Worm (Caenorhabditis elegans) whole organism, L2 larva: ENCODE results near the gene T08B1.1.

Experiments used
- C34F6.9 ChIP-seq: fragments of 150-350 bp; optimal IDR thresholded peaks from 2 replicates; lab custom pipeline; 2014; ENCODE audit warnings: missing biosample characterization, missing genetic modification characterization
- F13H6.1 ChIP-seq: sonication (generic microtip); optimal IDR thresholded peaks from 2 replicates; lab custom pipeline; 2016; ENCODE audit warnings: missing genetic modification characterization, missing compliant biosample characterization
- R02D3.7 ChIP-seq: fragments of 150-350 bp; optimal IDR thresholded peaks from 2 replicates; lab custom pipeline; 2014; ENCODE audit warnings: missing biosample characterization, missing genetic modification characterization
- Y55F3AM.14 ChIP-seq: fragments of 200-800 bp; sonication (Bioruptor generic); optimal IDR thresholded peaks from 2 replicates; lab custom pipeline; 2018; ENCODE audit warnings: mild to moderate bottlenecking, missing genetic modification characterization, missing compliant biosample characterization
- ZK546.5 ChIP-seq: sonication (generic microtip); optimal IDR thresholded peaks from 2 replicates; lab custom pipeline; 2017; ENCODE audit warnings: missing biosample characterization, missing genetic modification characterization
- aly-2 ChIP-seq: fragments of 150-350 bp; optimal IDR thresholded peaks from 2 replicates; lab custom pipeline; 2014; ENCODE audit warnings: missing biosample characterization, missing genetic modification characterization
- ama-1 ChIP-seq: fragments of 150-350 bp; optimal IDR thresholded peaks from 2 replicates; lab custom pipeline; 2018; ENCODE audit warnings: inconsistent platforms
- blmp-1 ChIP-seq: sonication (generic microtip); optimal IDR thresholded peaks from 2 replicates; lab custom pipeline; 2017; ENCODE audit warnings: missing genetic modification characterization, mild to moderate bottlenecking, missing compliant biosample characterization, antibody characterized with exemption, moderate library complexity; ENCODE audit not compliant: insufficient read depth
- ceh-16 ChIP-seq: fragments of 150-350 bp; optimal IDR thresholded peaks from 2 replicates; lab custom pipeline; 2014; ENCODE audit warnings: missing biosample characterization, missing genetic modification characterization
- crh-2 ChIP-seq: sonication (generic microtip); optimal IDR thresholded peaks from 2 replicates; lab custom pipeline; 2017; ENCODE audit warnings: missing biosample characterization, missing genetic modification characterization
- egl-27 ChIP-seq: sonication (generic microtip); optimal IDR thresholded peaks from 3 replicates; lab custom pipeline; 2017; ENCODE audit warnings: missing biosample characterization, missing genetic modification reagents, missing genetic modification characterization
- elt-1 ChIP-seq: fragments of 150-350 bp; optimal IDR thresholded peaks from 2 replicates; lab custom pipeline; 2014; ENCODE audit warnings: missing biosample characterization, missing genetic modification characterization
- elt-3 ChIP-seq: sonication (generic microtip); optimal IDR thresholded peaks from 2 replicates; lab custom pipeline; 2017; ENCODE audit warnings: missing biosample characterization, missing genetic modification characterization
- fos-1 ChIP-seq: fragments of 150-350 bp; optimal IDR thresholded peaks from 2 replicates; lab custom pipeline; 2014; ENCODE audit warnings: missing biosample characterization, missing genetic modification characterization
- gmeb-1 ChIP-seq: fragments of 150-350 bp; optimal IDR thresholded peaks from 2 replicates; lab custom pipeline; 2014; ENCODE audit warnings: missing biosample characterization, missing genetic modification characterization
- lin-11 ChIP-seq: fragments of 150-350 bp; sonication (generic microtip); optimal IDR thresholded peaks from 2 replicates; lab custom pipeline; 2014; ENCODE audit warnings: missing biosample characterization, missing genetic modification characterization, inconsistent platforms, mixed read lengths
- lin-13 ChIP-seq: fragments of 150-350 bp; optimal IDR thresholded peaks from 2 replicates; lab custom pipeline; 2014; ENCODE audit warnings: missing biosample characterization, missing genetic modification reagents, missing genetic modification characterization
- lsy-2 ChIP-seq, 2 experiments: fragments of 150-350 bp in 1 of 2; sonication (generic microtip) in 1 of 2; optimal IDR thresholded peaks; 2 replicates each; lab custom pipeline; 2014 to 2017; ENCODE audit warnings: missing biosample characterization in 2 of 2, missing genetic modification characterization in 2 of 2
- mbf-1 ChIP-seq: sonication (generic microtip); optimal IDR thresholded peaks from 2 replicates; lab custom pipeline; 2017; ENCODE audit warnings: missing biosample characterization, missing genetic modification characterization
- mdl-1 ChIP-seq, 2 experiments: fragments of 150-350 bp in 1 of 2; sonication (generic microtip) in 1 of 2; optimal IDR thresholded peaks; 2 replicates each; lab custom pipeline; 2017; ENCODE audit warnings: missing biosample characterization in 2 of 2, missing genetic modification characterization in 2 of 2
- nhr-10 ChIP-seq: sonication (generic microtip); optimal IDR thresholded peaks from 2 replicates; lab custom pipeline; 2017; ENCODE audit warnings: missing biosample characterization, missing genetic modification characterization
- nhr-11 ChIP-seq: fragments of 150-350 bp; optimal IDR thresholded peaks from 2 replicates; lab custom pipeline; 2014; ENCODE audit warnings: missing biosample characterization, missing genetic modification characterization
- nhr-12 ChIP-seq: fragments of 150-350 bp; optimal IDR thresholded peaks from 2 replicates; lab custom pipeline; 2014; ENCODE audit warnings: missing biosample characterization, missing genetic modification characterization
- nhr-21 ChIP-seq: fragments of 150-350 bp; optimal IDR thresholded peaks from 2 replicates; lab custom pipeline; 2014; ENCODE audit warnings: missing biosample characterization, missing genetic modification characterization
- nhr-23 ChIP-seq: fragments of 150-350 bp; optimal IDR thresholded peaks from 2 replicates; lab custom pipeline; 2014; ENCODE audit warnings: missing biosample characterization, missing genetic modification reagents, missing genetic modification characterization
- nhr-237 ChIP-seq: fragments of 150-350 bp; optimal IDR thresholded peaks from 2 replicates; lab custom pipeline; 2014; ENCODE audit warnings: missing biosample characterization, missing genetic modification characterization
- nhr-25 ChIP-seq: fragments of 150-350 bp; sonication (generic microtip); optimal IDR thresholded peaks from 3 replicates; lab custom pipeline; 2014; ENCODE audit warnings: missing biosample characterization, missing genetic modification characterization
- peb-1 ChIP-seq: fragments of 150-350 bp; optimal IDR thresholded peaks from 2 replicates; lab custom pipeline; 2014; ENCODE audit warnings: missing biosample characterization, missing genetic modification characterization
- sem-4 ChIP-seq: fragments of 150-350 bp; optimal IDR thresholded peaks from 2 replicates; lab custom pipeline; 2014; ENCODE audit warnings: missing biosample characterization, missing genetic modification reagents, missing genetic modification characterization
- skn-1 ChIP-seq: sonication (generic microtip); optimal IDR thresholded peaks from 2 replicates; lab custom pipeline; 2017; ENCODE audit warnings: missing biosample characterization, missing genetic modification characterization
- sma-9 ChIP-seq, 2 experiments: fragments of 150-350 bp in 1 of 2; sonication (generic microtip) in 1 of 2; optimal IDR thresholded peaks; 2 replicates each; lab custom pipeline; 2014 to 2016; ENCODE audit warnings: missing genetic modification characterization in 2 of 2, mild to moderate bottlenecking in 1 of 2, missing biosample characterization in 1 of 2, missing compliant biosample characterization in 1 of 2, missing genetic modification reagents in 1 of 2, moderate library complexity in 1 of 2
- snpc-4 ChIP-seq: fragments of 150-350 bp; optimal IDR thresholded peaks from 2 replicates; lab custom pipeline; 2014; ENCODE audit warnings: missing biosample characterization, missing genetic modification characterization
- unc-39 ChIP-seq: fragments of 150-350 bp; optimal IDR thresholded peaks from 2 replicates; lab custom pipeline; 2014; ENCODE audit warnings: missing biosample characterization, missing genetic modification characterization
- unc-55 ChIP-seq: fragments of 150-350 bp; sonication (generic microtip); optimal IDR thresholded peaks from 3 replicates; lab custom pipeline; 2014; ENCODE audit warnings: missing biosample characterization, missing genetic modification reagents, missing genetic modification characterization
- unc-62 ChIP-seq: fragments of 150-350 bp; optimal IDR thresholded peaks from 2 replicates; lab custom pipeline; 2014; ENCODE audit warnings: missing biosample characterization, missing genetic modification reagents, missing genetic modification characterization
- zag-1 ChIP-seq: fragments of 150-350 bp; optimal IDR thresholded peaks from 2 replicates; lab custom pipeline; 2014; ENCODE audit warnings: missing biosample characterization, missing genetic modification characterization

T08B1.1 gene

DNA sequence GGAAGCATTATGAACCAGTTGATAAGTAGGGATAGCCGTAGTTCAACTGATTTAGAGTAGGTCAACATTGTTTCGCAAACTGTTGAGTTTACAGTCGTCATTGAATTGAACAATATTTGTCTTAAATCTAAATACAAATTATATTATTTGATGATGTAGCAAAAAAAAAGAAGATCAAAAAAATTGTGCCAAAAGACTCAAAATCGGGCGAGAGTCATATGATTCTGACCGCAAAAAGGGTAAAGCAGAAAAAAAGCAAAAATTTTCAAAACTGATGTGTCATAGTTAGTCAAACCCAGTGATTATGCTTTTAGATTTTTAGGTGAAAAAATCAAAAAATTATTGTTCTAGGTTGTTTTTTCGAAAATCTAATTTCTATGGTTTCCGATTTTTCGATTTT lies 40.9 kb upstream of the T08B1.1 start, which contains the start of gene srab-13:
Gene srab-13 (minus strand): TSS at position 101 of the 400 bp plus-strand sequence.
- no peak for TF ChIP-seq elt-3 (tag; lab: Kevin White, UChicago)
- no peak for TF ChIP-seq nhr-237 (tag; lab: Kevin White, UChicago)
- no peak for TF ChIP-seq unc-39
- TF ChIP-seq sem-4 (tag; lab: Kevin White, UChicago): no peak
- TF ChIP-seq lsy-2 (tag; optimal IDR thresholded peaks at IDR 0.05; lab: Kevin White, UChicago): no peak
- TF ChIP-seq peb-1 (tag; lab: Kevin White, UChicago): no peak
- no peak for TF ChIP-seq unc-62 (GFP tag; lab: Kevin White, UChicago)
- TF ChIP-seq mbf-1 (tag; lab: Kevin White, UChicago): no peak
- no peak for TF ChIP-seq F13H6.1 (tag; lab: Kevin White, UChicago)
- TF ChIP-seq gmeb-1 (tag; lab: Kevin White, UChicago): no peak
- no peak for TF ChIP-seq R02D3.7 (tag; lab: Kevin White, UChicago)
- TF ChIP-seq egl-27 (tag; lab: Kevin White, UChicago): no peak
- TF ChIP-seq nhr-12: no peak
- TF ChIP-seq sma-9 (GFP tag; optimal IDR thresholded peaks at IDR 0.05; lab: Kevin White, UChicago): no peak
- no peak for TF ChIP-seq sma-9 (tag; optimal IDR thresholded peaks at IDR 0.05; lab: Kevin White, UChicago)
- TF ChIP-seq C34F6.9: no peak

DNA sequence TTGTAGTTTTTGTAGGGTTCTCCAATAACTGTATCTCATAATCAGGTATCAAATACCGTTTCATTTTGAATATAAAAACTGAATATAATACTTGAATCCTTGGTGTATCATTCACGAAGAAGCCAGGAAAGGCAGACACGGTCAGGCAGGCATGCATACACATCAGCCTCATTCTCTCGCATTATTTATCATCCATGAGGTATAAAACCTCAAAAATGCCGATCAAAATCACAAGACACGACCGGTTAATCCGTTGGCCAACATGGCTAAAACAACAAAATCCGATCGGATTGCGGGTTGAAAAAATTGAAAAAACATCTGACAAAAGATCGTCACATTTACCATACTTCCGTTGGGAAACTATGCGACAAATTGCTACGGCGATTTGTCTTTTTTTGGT lies 35.5 kb upstream of the T08B1.1 start, which contains the start of gene F59A7.5:
Gene F59A7.5 (plus strand): TSS at position 301 of the 400 bp plus-strand sequence.
- TF ChIP-seq Y55F3AM.14 (GFP tag; lab: Kevin White, UChicago) (no peak), skn-1 (tag; lab: Kevin White, UChicago) (no peak), aly-2 (tag; lab: Kevin White, UChicago) (no peak), blmp-1 (no peak), mdl-1 (tag; optimal IDR thresholded peaks at IDR 0.05; lab: Kevin White, UChicago) (no peak)

DNA sequence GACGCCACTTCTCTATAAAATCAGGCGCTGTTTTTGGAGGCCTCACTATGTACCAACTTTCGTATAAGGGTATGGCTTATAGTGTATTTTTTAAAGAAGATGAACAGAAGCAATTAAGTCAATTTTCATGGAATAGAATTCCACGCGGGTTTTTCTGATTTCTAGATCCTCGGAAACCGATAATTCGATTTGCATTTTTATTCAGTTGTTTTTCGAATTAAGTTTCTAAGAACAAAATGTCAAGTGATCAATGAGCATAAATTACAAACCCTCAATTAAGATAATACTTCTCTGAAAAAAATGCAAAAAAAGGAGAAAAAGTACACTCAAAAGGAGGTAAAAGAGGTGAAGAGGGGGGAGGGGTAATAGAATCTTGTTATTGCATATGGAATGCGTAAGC lies 34.4 kb upstream of the T08B1.1 start:
- TF ChIP-seq nhr-21 (no peak), lsy-2 (tag; optimal IDR thresholded peaks at IDR 0.05; lab: Kevin White, UChicago) (no peak), nhr-11 (tag; lab: Kevin White, UChicago) (no peak), skn-1 (tag; lab: Kevin White, UChicago) (no peak), R02D3.7 (tag; lab: Kevin White, UChicago) (no peak), elt-1 (tag; lab: Kevin White, UChicago) (no peak), nhr-10 (tag; lab: Kevin White, UChicago) (no peak), C34F6.9 (no peak), nhr-25 (tag; lab: Kevin White, UChicago) (no peak), ceh-16 (tag; lab: Kevin White, UChicago) (no peak), mdl-1 (tag; optimal IDR thresholded peaks at IDR 0.05; lab: Kevin White, UChicago) (no peak), fos-1 (tag; lab: Kevin White, UChicago) (no peak), ama-1 (lab: Kevin White, UChicago) (no peak), peb-1 (tag; lab: Kevin White, UChicago) (no peak)

DNA sequence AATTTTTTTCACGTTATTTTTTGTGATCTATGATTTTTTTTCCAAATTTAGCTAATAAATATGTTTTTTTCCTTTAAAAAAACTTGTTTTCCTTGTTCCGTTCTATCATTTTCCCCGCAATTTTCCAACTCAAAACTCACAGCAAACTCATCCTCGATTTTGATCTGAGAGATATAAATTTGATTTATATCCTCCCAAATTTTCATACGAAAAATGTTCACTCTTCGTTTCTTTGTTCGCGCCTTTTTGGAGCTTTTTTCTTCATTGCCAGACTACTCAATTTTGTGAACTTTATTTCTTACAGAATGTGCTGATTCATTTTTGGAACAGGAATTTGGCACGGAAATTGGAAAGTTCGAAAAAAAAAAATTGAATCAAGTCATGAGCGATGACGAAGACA lies 31.8 kb upstream of the T08B1.1 start, which contains the start of gene F59A7.14:
Gene F59A7.14 (plus strand): TSS at position 301 of the 400 bp plus-strand sequence.
- TF ChIP-seq lsy-2 (tag; optimal IDR thresholded peaks at IDR 0.05; lab: Kevin White, UChicago) (no peak), unc-55 (no peak), elt-3 (tag; lab: Kevin White, UChicago) (no peak), zag-1 (tag; lab: Kevin White, UChicago) (no peak), ZK546.5 (tag; lab: Kevin White, UChicago) (no peak), F13H6.1 (tag; lab: Kevin White, UChicago) (no peak), lin-11 (no peak), lin-13 (GFP tag; lab: Kevin White, UChicago) (no peak), nhr-11 (tag; lab: Kevin White, UChicago) (no peak), crh-2 (no peak), aly-2 (tag; lab: Kevin White, UChicago) (no peak), nhr-23 (tag; lab: Kevin White, UChicago) (no peak), snpc-4 (tag; lab: Kevin White, UChicago) (no peak), Y55F3AM.14 (GFP tag; lab: Kevin White, UChicago) (no peak), sma-9 (GFP tag; optimal IDR thresholded peaks at IDR 0.05; lab: Kevin White, UChicago) (no peak), sma-9 (tag; optimal IDR thresholded peaks at IDR 0.05; lab: Kevin White, UChicago) (no peak), peb-1 (tag; lab: Kevin White, UChicago) (no peak)
